Worm (Caenorhabditis elegans) whole organism, L2 larva: ENCODE data around the gene hpo-34.

Experiments
- C34F6.9 ChIP-seq: fragments of 150-350 bp; optimal IDR thresholded peaks from 2 replicates; lab custom pipeline; 2014; ENCODE audit warnings: missing biosample characterization, missing genetic modification characterization
- F13H6.1 ChIP-seq: sonication (generic microtip); optimal IDR thresholded peaks from 2 replicates; lab custom pipeline; 2016; ENCODE audit warnings: missing genetic modification characterization, missing compliant biosample characterization
- R02D3.7 ChIP-seq: fragments of 150-350 bp; optimal IDR thresholded peaks from 2 replicates; lab custom pipeline; 2014; ENCODE audit warnings: missing biosample characterization, missing genetic modification characterization
- Y55F3AM.14 ChIP-seq: fragments of 200-800 bp; sonication (Bioruptor generic); optimal IDR thresholded peaks from 2 replicates; lab custom pipeline; 2018; ENCODE audit warnings: mild to moderate bottlenecking, missing genetic modification characterization, missing compliant biosample characterization
- ZK546.5 ChIP-seq: sonication (generic microtip); optimal IDR thresholded peaks from 2 replicates; lab custom pipeline; 2017; ENCODE audit warnings: missing biosample characterization, missing genetic modification characterization
- alr-1 ChIP-seq: fragments of 150-350 bp; optimal IDR thresholded peaks from 2 replicates; lab custom pipeline; 2014; ENCODE audit warnings: missing biosample characterization, missing genetic modification characterization
- ama-1 ChIP-seq: fragments of 150-350 bp; optimal IDR thresholded peaks from 2 replicates; lab custom pipeline; 2018; ENCODE audit warnings: inconsistent platforms
- blmp-1 ChIP-seq: sonication (generic microtip); optimal IDR thresholded peaks from 2 replicates; lab custom pipeline; 2017; ENCODE audit warnings: missing genetic modification characterization, mild to moderate bottlenecking, missing compliant biosample characterization, antibody characterized with exemption, moderate library complexity; ENCODE audit not compliant: insufficient read depth
- ceh-16 ChIP-seq: fragments of 150-350 bp; optimal IDR thresholded peaks from 2 replicates; lab custom pipeline; 2014; ENCODE audit warnings: missing biosample characterization, missing genetic modification characterization
- ceh-82 ChIP-seq: fragments of 150-350 bp; optimal IDR thresholded peaks from 2 replicates; lab custom pipeline; 2014; ENCODE audit warnings: missing biosample characterization, missing genetic modification characterization
- crh-2 ChIP-seq: sonication (generic microtip); optimal IDR thresholded peaks from 2 replicates; lab custom pipeline; 2017; ENCODE audit warnings: missing biosample characterization, missing genetic modification characterization
- dmd-4 ChIP-seq: sonication (generic microtip); optimal IDR thresholded peaks from 2 replicates; lab custom pipeline; 2017; ENCODE audit warnings: missing biosample characterization, missing genetic modification characterization
- egl-27 ChIP-seq: sonication (generic microtip); optimal IDR thresholded peaks from 3 replicates; lab custom pipeline; 2017; ENCODE audit warnings: missing biosample characterization, missing genetic modification reagents, missing genetic modification characterization
- elt-1 ChIP-seq: fragments of 150-350 bp; optimal IDR thresholded peaks from 2 replicates; lab custom pipeline; 2014; ENCODE audit warnings: missing biosample characterization, missing genetic modification characterization
- elt-3 ChIP-seq: sonication (generic microtip); optimal IDR thresholded peaks from 2 replicates; lab custom pipeline; 2017; ENCODE audit warnings: missing biosample characterization, missing genetic modification characterization
- fos-1 ChIP-seq: fragments of 150-350 bp; optimal IDR thresholded peaks from 2 replicates; lab custom pipeline; 2014; ENCODE audit warnings: missing biosample characterization, missing genetic modification characterization
- gmeb-1 ChIP-seq: fragments of 150-350 bp; optimal IDR thresholded peaks from 2 replicates; lab custom pipeline; 2014; ENCODE audit warnings: missing biosample characterization, missing genetic modification characterization
- lin-11 ChIP-seq: fragments of 150-350 bp; sonication (generic microtip); optimal IDR thresholded peaks from 2 replicates; lab custom pipeline; 2014; ENCODE audit warnings: missing biosample characterization, missing genetic modification characterization, inconsistent platforms, mixed read lengths
- lin-13 ChIP-seq: fragments of 150-350 bp; optimal IDR thresholded peaks from 2 replicates; lab custom pipeline; 2014; ENCODE audit warnings: missing biosample characterization, missing genetic modification reagents, missing genetic modification characterization
- lin-39 ChIP-seq: fragments of 150-350 bp; optimal IDR thresholded peaks from 2 replicates; lab custom pipeline; 2014; ENCODE audit warnings: missing biosample characterization, missing genetic modification reagents, missing genetic modification characterization
- lsy-2 ChIP-seq, 2 experiments: fragments of 150-350 bp in 1 of 2; sonication (generic microtip) in 1 of 2; optimal IDR thresholded peaks; 2 replicates each; lab custom pipeline; 2014 to 2017; ENCODE audit warnings: missing biosample characterization in 2 of 2, missing genetic modification characterization in 2 of 2
- mab-5 ChIP-seq: fragments of 150-350 bp; optimal IDR thresholded peaks from 2 replicates; lab custom pipeline; 2014; ENCODE audit warnings: missing biosample characterization, missing genetic modification characterization
- mbf-1 ChIP-seq: sonication (generic microtip); optimal IDR thresholded peaks from 2 replicates; lab custom pipeline; 2017; ENCODE audit warnings: missing biosample characterization, missing genetic modification characterization
- mdl-1 ChIP-seq, 2 experiments: fragments of 150-350 bp in 1 of 2; sonication (generic microtip) in 1 of 2; optimal IDR thresholded peaks; 2 replicates each; lab custom pipeline; 2017; ENCODE audit warnings: missing biosample characterization in 2 of 2, missing genetic modification characterization in 2 of 2
- nhr-10 ChIP-seq: sonication (generic microtip); optimal IDR thresholded peaks from 2 replicates; lab custom pipeline; 2017; ENCODE audit warnings: missing biosample characterization, missing genetic modification characterization
- nhr-11 ChIP-seq: fragments of 150-350 bp; optimal IDR thresholded peaks from 2 replicates; lab custom pipeline; 2014; ENCODE audit warnings: missing biosample characterization, missing genetic modification characterization
- nhr-129 ChIP-seq: fragments of 150-350 bp; optimal IDR thresholded peaks from 2 replicates; lab custom pipeline; 2014; ENCODE audit warnings: missing biosample characterization, missing genetic modification characterization
- nhr-21 ChIP-seq: fragments of 150-350 bp; optimal IDR thresholded peaks from 2 replicates; lab custom pipeline; 2014; ENCODE audit warnings: missing biosample characterization, missing genetic modification characterization
- nhr-23 ChIP-seq: fragments of 150-350 bp; optimal IDR thresholded peaks from 2 replicates; lab custom pipeline; 2014; ENCODE audit warnings: missing biosample characterization, missing genetic modification reagents, missing genetic modification characterization
- nhr-237 ChIP-seq: fragments of 150-350 bp; optimal IDR thresholded peaks from 2 replicates; lab custom pipeline; 2014; ENCODE audit warnings: missing biosample characterization, missing genetic modification characterization
- nhr-25 ChIP-seq: fragments of 150-350 bp; sonication (generic microtip); optimal IDR thresholded peaks from 3 replicates; lab custom pipeline; 2014; ENCODE audit warnings: missing biosample characterization, missing genetic modification characterization
- nhr-6 ChIP-seq: fragments of 150-350 bp; optimal IDR thresholded peaks from 2 replicates; lab custom pipeline; 2014; ENCODE audit warnings: missing biosample characterization, missing genetic modification characterization
- nhr-77 ChIP-seq: fragments of 150-350 bp; optimal IDR thresholded peaks from 2 replicates; lab custom pipeline; 2014; ENCODE audit warnings: missing biosample characterization, missing genetic modification characterization
- peb-1 ChIP-seq: fragments of 150-350 bp; optimal IDR thresholded peaks from 2 replicates; lab custom pipeline; 2014; ENCODE audit warnings: missing biosample characterization, missing genetic modification characterization
- sem-4 ChIP-seq: fragments of 150-350 bp; optimal IDR thresholded peaks from 2 replicates; lab custom pipeline; 2014; ENCODE audit warnings: missing biosample characterization, missing genetic modification reagents, missing genetic modification characterization
- sma-3 ChIP-seq: sonication (generic microtip); optimal IDR thresholded peaks from 2 replicates; lab custom pipeline; 2016; ENCODE audit warnings: missing genetic modification reagents, missing genetic modification characterization, missing compliant biosample characterization
- sma-9 ChIP-seq, 2 experiments: fragments of 150-350 bp in 1 of 2; sonication (generic microtip) in 1 of 2; optimal IDR thresholded peaks; 2 replicates each; lab custom pipeline; 2014 to 2016; ENCODE audit warnings: missing genetic modification characterization in 2 of 2, mild to moderate bottlenecking in 1 of 2, missing biosample characterization in 1 of 2, missing compliant biosample characterization in 1 of 2, missing genetic modification reagents in 1 of 2, moderate library complexity in 1 of 2
- snpc-4 ChIP-seq: fragments of 150-350 bp; optimal IDR thresholded peaks from 2 replicates; lab custom pipeline; 2014; ENCODE audit warnings: missing biosample characterization, missing genetic modification characterization
- unc-39 ChIP-seq: fragments of 150-350 bp; optimal IDR thresholded peaks from 2 replicates; lab custom pipeline; 2014; ENCODE audit warnings: missing biosample characterization, missing genetic modification characterization
- unc-55 ChIP-seq: fragments of 150-350 bp; sonication (generic microtip); optimal IDR thresholded peaks from 3 replicates; lab custom pipeline; 2014; ENCODE audit warnings: missing biosample characterization, missing genetic modification reagents, missing genetic modification characterization
- unc-62 ChIP-seq: fragments of 150-350 bp; optimal IDR thresholded peaks from 2 replicates; lab custom pipeline; 2014; ENCODE audit warnings: missing biosample characterization, missing genetic modification reagents, missing genetic modification characterization
- zag-1 ChIP-seq: fragments of 150-350 bp; optimal IDR thresholded peaks from 2 replicates; lab custom pipeline; 2014; ENCODE audit warnings: missing biosample characterization, missing genetic modification characterization
- ztf-1 ChIP-seq: fragments of 200-800 bp; sonication (Bioruptor generic); conservative IDR thresholded peaks from 2 replicates; pipeline ENCODE4 v1.3.6; 2022; ENCODE audit warnings: missing genetic modification characterization, missing compliant biosample characterization
- ztf-11 ChIP-seq: sonication (generic microtip); optimal IDR thresholded peaks from 2 replicates; lab custom pipeline; 2017; ENCODE audit warnings: missing biosample characterization, missing genetic modification characterization
- ztf-4 ChIP-seq: fragments of 150-350 bp; optimal IDR thresholded peaks from 2 replicates; lab custom pipeline; 2014; ENCODE audit warnings: missing biosample characterization, missing genetic modification characterization

hpo-34 gene

DNA sequence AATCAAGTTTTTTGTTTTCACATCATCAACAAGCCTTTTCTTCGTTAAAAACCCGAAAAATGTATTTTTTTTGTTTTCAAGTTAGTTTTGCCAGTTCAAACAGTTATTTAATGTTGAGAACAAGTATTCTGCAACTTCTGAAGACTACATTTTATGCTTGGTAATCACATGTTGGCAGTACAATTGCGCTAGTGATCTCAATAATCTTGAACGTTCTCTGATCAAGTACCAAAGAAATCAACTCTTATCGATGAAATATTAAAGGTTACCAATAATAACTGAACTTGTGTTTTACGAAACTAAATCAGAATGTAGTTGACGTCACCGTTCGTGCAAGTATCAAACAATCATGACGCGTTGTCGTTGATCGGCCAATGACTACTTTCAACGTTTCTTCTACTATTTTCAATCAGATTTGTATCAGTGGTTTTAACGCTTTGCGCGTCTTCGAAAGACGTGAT, 14.7 kb upstream of the hpo-34 start, which contains the start of gene C35C5.8:
TSS of gene C35C5.8 (plus strand) at position 51 of the 461 bp plus-strand sequence.
- TF ChIP-seq sma-9 (GFP tag; optimal IDR thresholded peaks at IDR 0.05; lab: Kevin White, UChicago) (peak; percentile 73), sma-9 (tag; optimal IDR thresholded peaks at IDR 0.05; lab: Kevin White, UChicago) (no peak), ztf-11 (tag; lab: Kevin White, UChicago) (no peak), nhr-77 (no peak), sem-4 (tag; lab: Kevin White, UChicago) (no peak), nhr-6 (no peak), gmeb-1 (tag; lab: Kevin White, UChicago) (no peak), nhr-129 (tag; lab: Kevin White, UChicago) (no peak), nhr-23 (tag; lab: Kevin White, UChicago) (no peak), lin-39 (tag; lab: Kevin White, UChicago) (no peak), nhr-11 (tag; lab: Kevin White, UChicago) (no peak), ztf-4 (tag; lab: Kevin White, UChicago) (no peak), F13H6.1 (no peak), mab-5 (no peak), sma-3 (peak; percentile 24), nhr-21 (tag; lab: Kevin White, UChicago) (peak; percentile 56), peb-1 (no peak), fos-1 (no peak), unc-55 (GFP tag; lab: Kevin White, UChicago) (no peak), unc-62 (no peak), ztf-1 (GFP tag; lab: Robert Waterston, UW) (no peak), C34F6.9 (tag; lab: Kevin White, UChicago) (no peak), lin-11 (no peak), elt-1 (no peak), alr-1 (tag; lab: Kevin White, UChicago) (no peak), snpc-4 (tag; lab: Kevin White, UChicago) (no peak), lin-13 (GFP tag; lab: Kevin White, UChicago) (no peak), dmd-4 (no peak), zag-1 (no peak), ceh-82 (no peak), blmp-1 (tag; lab: Kevin White, UChicago) (peak; percentile 25), lsy-2 (tag; optimal IDR thresholded peaks at IDR 0.05; lab: Kevin White, UChicago) (no peak), crh-2 (tag; lab: Kevin White, UChicago) (peak; percentile 12)

DNA sequence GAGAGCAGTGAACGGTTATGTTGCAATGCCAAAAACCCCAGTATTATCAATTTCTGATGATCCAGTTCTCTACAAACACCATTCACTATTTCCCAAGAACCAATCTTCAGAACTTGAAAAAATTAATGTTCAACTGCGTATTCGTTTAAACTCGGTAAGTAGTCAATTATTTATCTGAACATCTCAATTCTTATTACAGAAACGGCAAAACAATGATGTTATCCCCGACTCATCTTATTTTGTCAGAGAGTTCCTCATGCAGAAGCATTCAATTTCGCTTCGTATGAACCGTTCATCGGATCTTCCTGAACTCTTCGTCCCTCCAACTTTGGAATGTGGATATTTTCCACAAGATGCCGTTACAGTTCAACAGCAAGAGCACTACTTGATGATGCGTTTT, 4.8 kb upstream of the hpo-34 start:
- no peak for TF ChIP-seq ama-1
- TF ChIP-seq unc-62 = no peak
- TF ChIP-seq ceh-82 = no peak
- TF ChIP-seq ZK546.5 = no peak
- no peak for TF ChIP-seq nhr-11 (tag; lab: Kevin White, UChicago)
- TF ChIP-seq lin-11 = no peak
- TF ChIP-seq lsy-2 (tag; optimal IDR thresholded peaks at IDR 0.05; lab: Kevin White, UChicago) = no peak
- TF ChIP-seq sma-9 (GFP tag; optimal IDR thresholded peaks at IDR 0.05; lab: Kevin White, UChicago) = no peak
- TF ChIP-seq sma-9 (tag; optimal IDR thresholded peaks at IDR 0.05; lab: Kevin White, UChicago) = no peak
- no peak for TF ChIP-seq blmp-1 (tag; lab: Kevin White, UChicago)
- no peak for TF ChIP-seq sem-4 (tag; lab: Kevin White, UChicago)

DNA sequence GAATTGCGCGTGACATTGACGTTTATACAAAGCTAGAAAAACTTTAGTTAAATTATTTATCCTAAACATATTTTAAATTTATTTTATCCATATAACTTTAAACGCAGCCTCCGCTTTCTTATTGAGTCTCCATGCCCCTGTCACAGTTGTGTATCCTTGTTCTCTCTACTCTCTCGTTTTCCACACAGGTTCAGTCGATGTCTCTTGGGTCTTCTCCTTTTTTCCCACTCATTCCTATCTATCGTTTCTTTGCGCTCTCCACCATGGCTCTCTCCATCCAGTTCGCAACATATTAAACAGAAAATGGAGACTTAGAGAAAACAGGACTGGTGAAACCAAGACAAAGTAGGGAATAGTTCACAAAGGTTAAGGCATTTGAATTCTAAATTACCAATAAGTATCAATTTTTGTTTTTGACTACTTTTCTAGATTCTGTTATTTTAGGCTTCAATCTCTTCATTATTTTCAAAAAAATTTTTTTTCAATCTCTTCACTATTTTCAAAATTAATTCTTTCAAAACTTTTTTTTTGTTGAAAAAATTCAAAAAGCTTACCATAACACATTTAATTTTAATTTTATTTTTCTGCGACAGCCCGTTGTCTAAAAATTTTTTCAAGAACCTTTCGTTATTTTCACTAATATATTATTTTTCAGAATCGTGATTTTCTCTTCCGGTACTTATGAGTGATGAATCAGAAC, 3.3 kb upstream of the hpo-34 start, which contains the start of gene sdc-2:
TSS of gene sdc-2 (plus strand) at position 650 of the 700 bp plus-strand sequence.
- TF ChIP-seq fos-1 (peak; percentile 77), ztf-4 (tag; lab: Kevin White, UChicago) (no peak), sma-3 (peak; percentile 79), Y55F3AM.14 (GFP tag; lab: Kevin White, UChicago) (no peak), lin-39 (tag; lab: Kevin White, UChicago) (no peak), zag-1 (peak; percentile 26), unc-39 (tag; lab: Kevin White, UChicago) (no peak), nhr-77 (no peak), elt-3 (tag; lab: Kevin White, UChicago) (no peak), C34F6.9 (tag; lab: Kevin White, UChicago) (no peak), mbf-1 (tag; lab: Kevin White, UChicago) (no peak), nhr-23 (tag; lab: Kevin White, UChicago) (no peak), mdl-1 (tag; optimal IDR thresholded peaks at IDR 0.05; lab: Kevin White, UChicago) (no peak), elt-1 (no peak), unc-62 (no peak), ztf-11 (tag; lab: Kevin White, UChicago) (no peak), F13H6.1 (peak; percentile 87), crh-2 (tag; lab: Kevin White, UChicago) (peak; percentile 92), sma-9 (GFP tag; optimal IDR thresholded peaks at IDR 0.05; lab: Kevin White, UChicago) (peak; percentile 71), sma-9 (tag; optimal IDR thresholded peaks at IDR 0.05; lab: Kevin White, UChicago) (no peak), ztf-1 (GFP tag; lab: Robert Waterston, UW) (no peak), lin-11 (peak; percentile 14), egl-27 (peak; percentile 76), ceh-16 (tag; lab: Kevin White, UChicago) (no peak), nhr-237 (tag; lab: Kevin White, UChicago) (no peak), mab-5 (peak; percentile 52), R02D3.7 (tag; lab: Kevin White, UChicago) (no peak), nhr-21 (tag; lab: Kevin White, UChicago) (peak; percentile 94), nhr-10 (tag; lab: Kevin White, UChicago) (no peak), snpc-4 (tag; lab: Kevin White, UChicago) (no peak), nhr-129 (tag; lab: Kevin White, UChicago) (peak; percentile 93), nhr-25 (no peak), gmeb-1 (tag; lab: Kevin White, UChicago) (peak; percentile 75), alr-1 (tag; lab: Kevin White, UChicago) (no peak), lsy-2 (tag; optimal IDR thresholded peaks at IDR 0.05; lab: Kevin White, UChicago) (peak in 1 of 2 experiments; percentile 41)
